Comparison of ENCODE assay signal across 4 worm cellular contexts in the genomic region with DNA sequence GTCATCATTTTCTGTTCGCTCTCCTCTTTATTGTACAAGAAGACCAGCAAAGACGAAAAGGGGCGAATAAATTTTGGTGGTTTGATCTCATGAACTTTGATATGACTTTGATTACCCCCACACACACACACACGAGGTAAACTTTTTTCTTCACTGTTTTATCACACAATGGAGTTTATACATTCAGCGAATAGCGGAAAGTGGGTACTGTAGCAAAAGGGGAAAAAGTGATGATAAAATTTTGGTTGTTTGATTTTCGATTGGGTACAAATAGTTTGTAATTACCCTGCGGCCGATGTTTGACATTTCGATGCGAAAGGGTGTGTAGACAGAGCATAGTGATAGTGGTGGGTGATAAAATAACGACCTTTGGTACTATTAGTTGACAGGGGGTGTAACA.
TF ChIP-seq lines count a peak whose summit lies in the region.

No protein-coding gene starts in this region.

TF ChIP-seq in whole organism, L1 larva, 84 proteins besides CTCF, POLR2A, EP300 and RAD21 (continued from another document):
- TF ChIP-seq ces-1 (GFP tag; optimal IDR thresholded peaks at IDR 0.05; lab: Kevin White, UChicago) (no peak), pax-3 (tag; optimal IDR thresholded peaks at IDR 0.05; lab: Kevin White, UChicago) (peak; percentile 55), nhr-19 (GFP tag; conservative IDR thresholded peaks at IDR 0.05; lab: Robert Waterston, UW) (peak; percentile 90), dpl-1 (GFP tag; optimal IDR thresholded peaks at IDR 0.05; lab: Kevin White, UChicago) (peak in 2 of 3 experiments; percentile 5 to 23), lin-13 (GFP tag; optimal IDR thresholded peaks at IDR 0.05; lab: Kevin White, UChicago) (no peak), nhr-20 (tag; optimal IDR thresholded peaks at IDR 0.05; lab: Kevin White, UChicago) (peak; percentile 100), unc-130 (tag; optimal IDR thresholded peaks at IDR 0.05; lab: Kevin White, UChicago) (no peak), pag-3 (tag; optimal IDR thresholded peaks at IDR 0.05; lab: Kevin White, UChicago; ENCODE audit: borderline replicate concordance, insufficient read depth) (peak; percentile 64), ztf-11 (tag; optimal IDR thresholded peaks at IDR 0.05; lab: Kevin White, UChicago) (no peak), egl-27 (tag; optimal IDR thresholded peaks at IDR 0.05; lab: Kevin White, UChicago) (peak; percentile 83 to 87), nhr-71 (tag; optimal IDR thresholded peaks at IDR 0.05; lab: Kevin White, UChicago) (peak; percentile 97), isw-1 (GFP tag; IDR thresholded peaks at IDR 0.05; lab: Robert Waterston, UW) (no peak), lir-3 (tag; optimal IDR thresholded peaks at IDR 0.05; lab: Kevin White, UChicago; ENCODE audit: poor library complexity) (no peak), unc-86 (tag; optimal IDR thresholded peaks at IDR 0.05; lab: Kevin White, UChicago) (no peak), snpc-4 (tag; optimal IDR thresholded peaks at IDR 0.05; lab: Kevin White, UChicago) (no peak), nhr-11 (tag; optimal IDR thresholded peaks at IDR 0.05; lab: Kevin White, UChicago) (no peak), mef-2 (tag; optimal IDR thresholded peaks at IDR 0.05; lab: Kevin White, UChicago) (no peak), mdl-1 (tag; optimal IDR thresholded peaks at IDR 0.05; lab: Kevin White, UChicago) (peak; percentile 65 to 90), nhr-47 (tag; optimal IDR thresholded peaks at IDR 0.05; lab: Kevin White, UChicago) (peak; percentile 81), sup-37 (GFP tag; optimal IDR thresholded peaks at IDR 0.05; lab: Kevin White, UChicago) (no peak), nhr-90 (tag; optimal IDR thresholded peaks at IDR 0.05; lab: Kevin White, UChicago; ENCODE audit: poor library complexity) (peak; percentile 94)

TF ChIP-seq in whole organism, L2 larva, 48 proteins besides CTCF, POLR2A, EP300 and RAD21 (continued from another document):
- TF ChIP-seq zag-1 (tag; optimal IDR thresholded peaks at IDR 0.05; lab: Kevin White, UChicago) (no peak), lin-13 (GFP tag; optimal IDR thresholded peaks at IDR 0.05; lab: Kevin White, UChicago) (peak; percentile 58), gmeb-1 (tag; optimal IDR thresholded peaks at IDR 0.05; lab: Kevin White, UChicago) (peak; percentile 76), nhr-10 (tag; optimal IDR thresholded peaks at IDR 0.05; lab: Kevin White, UChicago) (no peak), lin-11 (tag; optimal IDR thresholded peaks at IDR 0.05; lab: Kevin White, UChicago) (no peak), ztf-11 (tag; optimal IDR thresholded peaks at IDR 0.05; lab: Kevin White, UChicago) (no peak), C34F6.9 (tag; optimal IDR thresholded peaks at IDR 0.05; lab: Kevin White, UChicago) (peak; percentile 35), unc-62 (GFP tag; optimal IDR thresholded peaks at IDR 0.05; lab: Kevin White, UChicago) (no peak), ztf-4 (tag; optimal IDR thresholded peaks at IDR 0.05; lab: Kevin White, UChicago) (peak; percentile 50)

TF ChIP-seq in whole organism, L4 larva, 104 proteins besides CTCF, POLR2A, EP300 and RAD21 (continued from another document):
- no peak for TF ChIP-seq nhr-42 (GFP tag; IDR thresholded peaks at IDR 0.05; lab: Robert Waterston, UW)
- no peak for TF ChIP-seq Y48G9A.11 (GFP tag; IDR thresholded peaks at IDR 0.05; lab: Robert Waterston, UW)
- TF ChIP-seq mxl-3 (GFP tag; optimal IDR thresholded peaks at IDR 0.05; lab: Kevin White, UChicago), result peak; percentile 91
- peak; percentile 96 for TF ChIP-seq nhr-102 (tag; optimal IDR thresholded peaks at IDR 0.05; lab: Kevin White, UChicago)
- TF ChIP-seq mxl-2 (GFP tag; conservative IDR thresholded peaks at IDR 0.05; lab: Robert Waterston, UW), result no peak
- TF ChIP-seq dve-1 (tag; optimal IDR thresholded peaks at IDR 0.05; lab: Kevin White, UChicago; ENCODE audit: insufficient read depth), result peak; percentile 99
- peak; percentile 7 for TF ChIP-seq nhr-237 (tag; optimal IDR thresholded peaks at IDR 0.05; lab: Kevin White, UChicago)
- peak; percentile 81 for TF ChIP-seq aha-1 (tag; lab: Kevin White, UChicago)
- TF ChIP-seq hmg-1.1 (GFP tag; IDR thresholded peaks at IDR 0.05; lab: Robert Waterston, UW), result no peak
- TF ChIP-seq vab-7 (GFP tag; IDR thresholded peaks at IDR 0.05; lab: Robert Waterston, UW), result no peak
- peak; percentile 94 for TF ChIP-seq nhr-6 (tag; optimal IDR thresholded peaks at IDR 0.05; lab: Kevin White, UChicago)
- TF ChIP-seq mdt-29 (GFP tag; IDR thresholded peaks at IDR 0.05; lab: Robert Waterston, UW), result 0 out of 2 replicates have a peak, but pooled peaks have one; percentile 61
- no peak for TF ChIP-seq snpc-4 (tag; optimal IDR thresholded peaks at IDR 0.05; lab: Kevin White, UChicago)
- TF ChIP-seq dpl-1 (GFP tag; optimal IDR thresholded peaks at IDR 0.05; lab: Kevin White, UChicago), result peak; percentile 41
- 0 out of 2 replicates have a peak, but pooled peaks have one; percentile 58 for TF ChIP-seq zfp-3 (GFP tag; conservative IDR thresholded peaks at IDR 0.05; lab: Robert Waterston, UW)
- peak; percentile 58 for TF ChIP-seq rbr-2 (tag; optimal IDR thresholded peaks at IDR 0.05; lab: Kevin White, UChicago)
- no peak for TF ChIP-seq duxl-1 (tag; optimal IDR thresholded peaks at IDR 0.05; lab: Kevin White, UChicago; ENCODE audit: poor library complexity)
- peak; percentile 61 for TF ChIP-seq zip-2 (tag; optimal IDR thresholded peaks at IDR 0.05; lab: Kevin White, UChicago)
- TF ChIP-seq hlh-30 (tag; optimal IDR thresholded peaks at IDR 0.05; lab: Kevin White, UChicago; ENCODE audit: insufficient read depth), result peak; percentile 92
- no peak for TF ChIP-seq R02D3.7 (tag; optimal IDR thresholded peaks at IDR 0.05; lab: Kevin White, UChicago)
- TF ChIP-seq ceh-20 (GFP tag; IDR thresholded peaks at IDR 0.05; lab: Robert Waterston, UW), result peak; percentile 74
- TF ChIP-seq daf-12 (tag; optimal IDR thresholded peaks at IDR 0.05; lab: Kevin White, UChicago), result no peak
- no peak for TF ChIP-seq sdz-12 (GFP tag; optimal IDR thresholded peaks at IDR 0.05; lab: Kevin White, UChicago)
- TF ChIP-seq fkh-10 (GFP tag; optimal IDR thresholded peaks at IDR 0.05; lab: Kevin White, UChicago), result no peak
- no peak for TF ChIP-seq egl-27 (tag; optimal IDR thresholded peaks at IDR 0.05; lab: Kevin White, UChicago)
- no peak for TF ChIP-seq ceh-32 (tag; optimal IDR thresholded peaks at IDR 0.05; lab: Kevin White, UChicago; ENCODE audit: poor library complexity)
- TF ChIP-seq nhr-41 (GFP tag; IDR thresholded peaks at IDR 0.05; lab: Robert Waterston, UW), result no peak; the same call in 1 of the 2 replicates
- TF ChIP-seq Y105C5A.15 (GFP tag; IDR thresholded peaks at IDR 0.05; lab: Robert Waterston, UW), result no peak
- peak; percentile 85 to 96 for TF ChIP-seq lsy-2 (tag; optimal IDR thresholded peaks at IDR 0.05; lab: Kevin White, UChicago)
- peak; percentile 32 for TF ChIP-seq spr-1 (tag; optimal IDR thresholded peaks at IDR 0.05; lab: Kevin White, UChicago)
- TF ChIP-seq lin-13 (GFP tag; optimal IDR thresholded peaks at IDR 0.05; lab: Kevin White, UChicago), result peak; percentile 44
- TF ChIP-seq dmd-9 (GFP tag; IDR thresholded peaks at IDR 0.05; lab: Robert Waterston, UW), result no peak
- peak; percentile 84 to 98 for TF ChIP-seq unc-62 (GFP tag; optimal IDR thresholded peaks at IDR 0.05 in 1 of 2; lab: Kevin White, UChicago)
- no peak for TF ChIP-seq unc-62 (tag; optimal IDR thresholded peaks at IDR 0.05; lab: Kevin White, UChicago)
- peak; percentile 95 for TF ChIP-seq nhr-10 (tag; optimal IDR thresholded peaks at IDR 0.05; lab: Kevin White, UChicago)
- no peak for TF ChIP-seq lir-3 (tag; optimal IDR thresholded peaks at IDR 0.05; lab: Kevin White, UChicago)
- peak; percentile 92 for TF ChIP-seq cey-2 (tag; optimal IDR thresholded peaks at IDR 0.05; lab: Kevin White, UChicago; ENCODE audit: borderline replicate concordance, insufficient read depth)

TF ChIP-seq in whole organism, young adult, 124 proteins besides CTCF, POLR2A, EP300 and RAD21 (continued from another document):
- TF ChIP-seq F55B11.4 (tag; optimal IDR thresholded peaks at IDR 0.05; lab: Kevin White, UChicago; ENCODE audit: borderline replicate concordance, insufficient read depth) (no peak), attf-3 (GFP tag; conservative IDR thresholded peaks at IDR 0.05; lab: Robert Waterston, UW) (no peak), nfya-2 (GFP tag; IDR thresholded peaks at IDR 0.05; lab: Robert Waterston, UW) (no peak), let-607 (tag; optimal IDR thresholded peaks at IDR 0.05; lab: Kevin White, UChicago) (peak in 1 of 2 experiments; percentile 82), efl-1 (GFP tag; optimal IDR thresholded peaks at IDR 0.05; lab: Kevin White, UChicago) (no peak), K12H6.12 (tag; optimal IDR thresholded peaks at IDR 0.05; lab: Kevin White, UChicago) (no peak), C06A6.2 (GFP tag; conservative IDR thresholded peaks at IDR 0.05; lab: Robert Waterston, UW) (peak; percentile 78; the same call in 1 of the 2 replicates), ztf-18 (tag; optimal IDR thresholded peaks at IDR 0.05; lab: Kevin White, UChicago) (no peak), K11D2.4 (GFP tag; IDR thresholded peaks at IDR 0.05; lab: Robert Waterston, UW) (no peak), let-526 (GFP tag; IDR thresholded peaks at IDR 0.05; lab: Robert Waterston, UW) (no peak), egl-18 (GFP tag; IDR thresholded peaks at IDR 0.05; lab: Robert Waterston, UW) (no peak), ztf-3 (GFP tag; optimal IDR thresholded peaks at IDR 0.05; lab: Kevin White, UChicago) (peak; percentile 44), mcd-1 (GFP tag; IDR thresholded peaks at IDR 0.05; lab: Robert Waterston, UW) (no peak), tbx-9 (tag; optimal IDR thresholded peaks at IDR 0.05; lab: Kevin White, UChicago; ENCODE audit: borderline replicate concordance) (no peak), ztf-25 (GFP tag; IDR thresholded peaks at IDR 0.05; lab: Robert Waterston, UW) (no peak), lin-26 (GFP tag; IDR thresholded peaks at IDR 0.05; lab: Robert Waterston, UW) (no peak), dpff-1 (tag; optimal IDR thresholded peaks at IDR 0.05; lab: Kevin White, UChicago) (no peak), aptf-3 (GFP tag; IDR thresholded peaks at IDR 0.05; lab: Robert Waterston, UW) (no peak), attf-6 (GFP tag; IDR thresholded peaks at IDR 0.05; lab: Robert Waterston, UW) (no peak)
